Worm (Caenorhabditis elegans) whole organism, mixed stage, embryonic: ENCODE data around the gene T24D5.3.

Experiments used
- M03D4.4 ChIP-seq: sonication (generic microtip); optimal IDR thresholded peaks from 2 replicates; lab custom pipeline; 2017; ENCODE audit warnings: mild to moderate bottlenecking, missing genetic modification characterization, missing compliant biosample characterization
- bed-3 ChIP-seq: fragments of 200-800 bp; sonication (Bioruptor generic); optimal IDR thresholded peaks from 3 replicates; lab custom pipeline; 2018; ENCODE audit warnings: mild to moderate bottlenecking, missing genetic modification characterization, moderate library complexity, missing compliant biosample characterization
- blmp-1 ChIP-seq: fragments of 150-350 bp; optimal IDR thresholded peaks from 2 replicates; lab custom pipeline; 2014; ENCODE audit warnings: missing biosample characterization, missing genetic modification characterization
- ceh-39 ChIP-seq: fragments of 150-350 bp; optimal IDR thresholded peaks from 2 replicates; lab custom pipeline; 2014; ENCODE audit warnings: missing biosample characterization, missing genetic modification characterization
- ceh-43 ChIP-seq: fragments of 200-800 bp; sonication (Bioruptor generic); optimal IDR thresholded peaks from 2 replicates; lab custom pipeline; 2018; ENCODE audit warnings: mild to moderate bottlenecking, missing genetic modification characterization, moderate library complexity, missing compliant biosample characterization
- ces-1 ChIP-seq: fragments of 150-350 bp; optimal IDR thresholded peaks from 2 replicates; lab custom pipeline; 2014; ENCODE audit warnings: missing biosample characterization, missing genetic modification reagents, missing genetic modification characterization
- cnd-1 ChIP-seq: fragments of 200-800 bp; sonication (Bioruptor generic); optimal IDR thresholded peaks from 2 replicates; lab custom pipeline; 2018; ENCODE audit warnings: mild to moderate bottlenecking, missing genetic modification characterization, missing compliant biosample characterization
- drap-1 ChIP-seq: fragments of 200-800 bp; sonication (Bioruptor generic); optimal IDR thresholded peaks from 3 replicates; lab custom pipeline; 2018; ENCODE audit warnings: mild to moderate bottlenecking, missing genetic modification characterization, missing compliant biosample characterization
- elt-1 ChIP-seq: sonication (generic microtip); optimal IDR thresholded peaks from 2 replicates; lab custom pipeline; 2017; ENCODE audit warnings: missing genetic modification characterization, mild to moderate bottlenecking, missing compliant biosample characterization, antibody characterized with exemption, moderate library complexity, borderline replicate concordance; ENCODE audit not compliant: insufficient read depth
- elt-3 ChIP-seq: fragments of 150-350 bp; optimal IDR thresholded peaks from 2 replicates; lab custom pipeline; 2014; ENCODE audit warnings: missing biosample characterization, missing genetic modification characterization
- flh-1 ChIP-seq: fragments of 200-800 bp; sonication (Bioruptor generic); optimal IDR thresholded peaks from 2 replicates; lab custom pipeline; 2018; ENCODE audit warnings: mild to moderate bottlenecking, missing genetic modification characterization, moderate library complexity, missing compliant biosample characterization
- ham-2 ChIP-seq: fragments of 200-800 bp; sonication (Bioruptor generic); optimal IDR thresholded peaks from 2 replicates; lab custom pipeline; 2018; ENCODE audit warnings: mild to moderate bottlenecking, missing genetic modification characterization, missing compliant biosample characterization
- hlh-1 ChIP-seq: fragments of 150-350 bp; optimal IDR thresholded peaks from 2 replicates; lab custom pipeline; 2014; ENCODE audit warnings: missing biosample characterization, missing genetic modification reagents, missing genetic modification characterization
- lsy-2 ChIP-seq: fragments of 150-350 bp; optimal IDR thresholded peaks from 2 replicates; lab custom pipeline; 2014; ENCODE audit warnings: missing biosample characterization, missing genetic modification characterization
- mab-5 ChIP-seq: fragments of 150-350 bp; optimal IDR thresholded peaks from 2 replicates; lab custom pipeline; 2014; ENCODE audit warnings: missing biosample characterization, missing genetic modification characterization
- mep-1 ChIP-seq: fragments of 150-350 bp; optimal IDR thresholded peaks from 2 replicates; lab custom pipeline; 2017; ENCODE audit warnings: missing biosample characterization, missing genetic modification reagents, missing genetic modification characterization, inconsistent platforms
- mls-2 ChIP-seq: sonication (generic microtip); optimal IDR thresholded peaks from 2 replicates; lab custom pipeline; 2016; ENCODE audit warnings: mild to moderate bottlenecking, missing genetic modification characterization, moderate library complexity, missing compliant biosample characterization
- nhr-12 ChIP-seq: fragments of 150-350 bp; optimal IDR thresholded peaks from 2 replicates; lab custom pipeline; 2014; ENCODE audit warnings: missing biosample characterization, missing genetic modification characterization
- nhr-2 ChIP-seq: fragments of 150-350 bp; optimal IDR thresholded peaks from 2 replicates; lab custom pipeline; 2014; ENCODE audit warnings: missing biosample characterization, missing genetic modification characterization
- nhr-237 ChIP-seq: fragments of 150-350 bp; optimal IDR thresholded peaks from 2 replicates; lab custom pipeline; 2014; ENCODE audit warnings: missing biosample characterization, missing genetic modification characterization
- nhr-28 ChIP-seq: fragments of 150-350 bp; optimal IDR thresholded peaks from 2 replicates; lab custom pipeline; 2014; ENCODE audit warnings: missing biosample characterization, missing genetic modification characterization
- nhr-76 ChIP-seq: sonication (generic microtip); optimal IDR thresholded peaks from 2 replicates; lab custom pipeline; 2017; ENCODE audit warnings: missing biosample characterization, missing genetic modification characterization
- pha-4 ChIP-seq: fragments of 150-350 bp; optimal IDR thresholded peaks from 2 replicates; lab custom pipeline; 2018; ENCODE audit warnings: missing biosample characterization, missing genetic modification reagents, missing genetic modification characterization
- sem-2 ChIP-seq: fragments of 200-800 bp; sonication (Bioruptor generic); optimal IDR thresholded peaks from 2 replicates; lab custom pipeline; 2018; ENCODE audit warnings: mild to moderate bottlenecking, missing genetic modification characterization, missing compliant biosample characterization
- snpc-4 ChIP-seq: fragments of 150-350 bp; optimal IDR thresholded peaks from 2 replicates; lab custom pipeline; 2014; ENCODE audit warnings: missing biosample characterization, missing genetic modification characterization
- tbx-8 ChIP-seq: fragments of 200-800 bp; sonication (Bioruptor generic); optimal IDR thresholded peaks from 2 replicates; lab custom pipeline; 2018; ENCODE audit warnings: mild to moderate bottlenecking, missing genetic modification characterization, moderate library complexity, missing compliant biosample characterization
- unc-120 ChIP-seq: sonication (generic microtip); optimal IDR thresholded peaks from 2 replicates; lab custom pipeline; 2017; ENCODE audit warnings: missing genetic modification characterization, missing compliant biosample characterization; ENCODE audit not compliant: poor library complexity, severe bottlenecking
- unc-39 ChIP-seq: fragments of 150-350 bp; optimal IDR thresholded peaks from 2 replicates; lab custom pipeline; 2014; ENCODE audit warnings: missing biosample characterization, missing genetic modification characterization
- unc-62 ChIP-seq: fragments of 150-350 bp; optimal IDR thresholded peaks from 2 replicates; lab custom pipeline; 2014; ENCODE audit warnings: missing biosample characterization, missing genetic modification reagents, missing genetic modification characterization
- zip-8 ChIP-seq: fragments of 150-350 bp; optimal IDR thresholded peaks from 2 replicates; lab custom pipeline; 2014; ENCODE audit warnings: missing biosample characterization, missing genetic modification characterization
- ztf-11 ChIP-seq: fragments of 150-350 bp; optimal IDR thresholded peaks from 2 replicates; lab custom pipeline; 2014; ENCODE audit warnings: missing biosample characterization, missing genetic modification characterization

T24D5.3 gene

ce11 chrX:12574473-12574872, 5.4 kb upstream of the T24D5.3 start, which contains the start of gene T24D5.1:
Gene T24D5.1, plus strand, starts transcription at chrX:12574773.
- TF ChIP-seq ham-2 (GFP tag; lab: Kevin White, UChicago) (no peak), flh-1 (GFP tag; lab: Kevin White, UChicago) (no peak), ces-1 (GFP tag; lab: Kevin White, UChicago) (no peak), nhr-76 (tag; lab: Kevin White, UChicago) (no peak), nhr-237 (tag; lab: Kevin White, UChicago) (no peak), sem-2 (no peak), tbx-8 (no peak), snpc-4 (tag; lab: Kevin White, UChicago) (no peak), ceh-43 (GFP tag; lab: Kevin White, UChicago) (no peak), nhr-2 (no peak), ceh-39 (tag; lab: Kevin White, UChicago) (no peak), lsy-2 (tag; lab: Kevin White, UChicago) (no peak)

ce11 chrX:12583497-12583896, 3.6 kb downstream of the T24D5.3 start:
- TF ChIP-seq unc-62 (no peak), nhr-12 (tag; lab: Kevin White, UChicago) (no peak), elt-1 (no peak), pha-4 (tag; lab: Kevin White, UChicago) (no peak), blmp-1 (tag; lab: Kevin White, UChicago) (no peak), nhr-28 (tag; lab: Kevin White, UChicago) (no peak), flh-1 (GFP tag; lab: Kevin White, UChicago) (no peak), nhr-2 (no peak), unc-120 (tag; lab: Kevin White, UChicago) (no peak), lsy-2 (tag; lab: Kevin White, UChicago) (no peak), tbx-8 (no peak), nhr-76 (tag; lab: Kevin White, UChicago) (no peak), ceh-43 (GFP tag; lab: Kevin White, UChicago) (no peak), ztf-11 (no peak), mls-2 (tag; lab: Kevin White, UChicago) (no peak), elt-3 (tag; lab: Kevin White, UChicago) (no peak), unc-39 (no peak), M03D4.4 (tag; lab: Kevin White, UChicago) (no peak), drap-1 (GFP tag; lab: Kevin White, UChicago) (no peak), ceh-39 (tag; lab: Kevin White, UChicago) (no peak)

- TF ChIP-seq cnd-1 (tag; lab: Kevin White, UChicago) = no peak
- TF ChIP-seq mab-5 (tag; lab: Kevin White, UChicago) = no peak
- TF ChIP-seq lsy-2 (tag; lab: Kevin White, UChicago) = no peak
- TF ChIP-seq, all 35 proteins: peak for 0
These were observed 6.5 kb downstream of the T24D5.3 start, which contains the start of gene T24D5.2 for ce11 chrX:12586352-12586751. Gene T24D5.2, minus strand, starts transcription at chrX:12586452.

- no peak for TF ChIP-seq nhr-237 (tag; lab: Kevin White, UChicago)
- no peak for TF ChIP-seq nhr-28 (tag; lab: Kevin White, UChicago)
- TF ChIP-seq unc-39 = no peak
- TF ChIP-seq mls-2 (tag; lab: Kevin White, UChicago) = no peak
- no peak for TF ChIP-seq bed-3 (GFP tag; lab: Kevin White, UChicago)
- no peak for TF ChIP-seq mep-1 (tag; lab: Kevin White, UChicago)
- no peak for TF ChIP-seq zip-8 (tag; lab: Kevin White, UChicago)
- no peak for TF ChIP-seq M03D4.4 (tag; lab: Kevin White, UChicago)
- no peak for TF ChIP-seq unc-120 (tag; lab: Kevin White, UChicago)
- TF ChIP-seq nhr-76 (tag; lab: Kevin White, UChicago) = no peak
- TF ChIP-seq flh-1 (GFP tag; lab: Kevin White, UChicago) = no peak
- TF ChIP-seq drap-1 (GFP tag; lab: Kevin White, UChicago) = no peak
- TF ChIP-seq nhr-12 (tag; lab: Kevin White, UChicago) = no peak
- TF ChIP-seq, all 35 proteins: peak for 0
These were observed 9.6 kb downstream of the T24D5.3 start for ce11 chrX:12589503-12589902.

- TF ChIP-seq unc-39 (no peak), lsy-2 (tag; lab: Kevin White, UChicago) (no peak), ham-2 (GFP tag; lab: Kevin White, UChicago) (no peak), cnd-1 (tag; lab: Kevin White, UChicago) (no peak), unc-120 (tag; lab: Kevin White, UChicago) (no peak), drap-1 (GFP tag; lab: Kevin White, UChicago) (no peak), zip-8 (tag; lab: Kevin White, UChicago) (no peak), nhr-76 (tag; lab: Kevin White, UChicago) (no peak), hlh-1 (tag; lab: Kevin White, UChicago) (no peak)
- TF ChIP-seq, all 35 proteins: peak for 0
These were observed 15.3 kb downstream of the T24D5.3 start for ce11 chrX:12595217-12595616.
